Fruit fly (Drosophila melanogaster) whole organism, adult: Measurements from ENCODE around the gene PolA1.
A peak's percentile ranks its signal among the peaks of the same experiment; 100 is the strongest.

ENCODE experiments used
- CG12768 ChIP-seq: fragments of 200-800 bp; sonication (Bioruptor generic); optimal IDR thresholded peaks from 2 replicates; lab custom pipeline; 2017; ENCODE audit warnings: missing biosample characterization, missing genetic modification characterization, mild to moderate bottlenecking, moderate library complexity, missing genetic modification reagents
- CG14711 ChIP-seq: fragments of 200-800 bp; sonication (Bioruptor generic); optimal IDR thresholded peaks from 2 replicates; lab custom pipeline; 2018; ENCODE audit warnings: missing biosample characterization, mild to moderate bottlenecking, missing genetic modification characterization, moderate library complexity
- CG1620 ChIP-seq: fragments of 200-800 bp; sonication (Bioruptor generic); optimal IDR thresholded peaks from 2 replicates; lab custom pipeline; 2016; ENCODE audit warnings: missing biosample characterization, missing genetic modification characterization
- CG33017 ChIP-seq: fragments of 200-800 bp; sonication (Bioruptor generic); optimal IDR thresholded peaks from 2 replicates; lab custom pipeline; 2018; ENCODE audit warnings: missing biosample characterization, mild to moderate bottlenecking, missing genetic modification characterization, moderate library complexity
- CG5204 ChIP-seq: fragments of 200-800 bp; sonication (Bioruptor generic); optimal IDR thresholded peaks from 2 replicates; lab custom pipeline; 2016; ENCODE audit warnings: missing biosample characterization, missing genetic modification characterization
- CG7045 ChIP-seq: fragments of 200-800 bp; sonication (Bioruptor generic); optimal IDR thresholded peaks from 2 replicates; lab custom pipeline; 2017; ENCODE audit warnings: missing biosample characterization, mild to moderate bottlenecking, missing genetic modification characterization
- CG7101 ChIP-seq: fragments of 200-800 bp; sonication (Bioruptor generic); optimal IDR thresholded peaks from 2 replicates; lab custom pipeline; 2018; ENCODE audit warnings: missing biosample characterization, mild to moderate bottlenecking, missing genetic modification characterization, moderate library complexity
- Clk ChIP-seq: fragments of 200-800 bp; sonication (Bioruptor generic); optimal IDR thresholded peaks from 2 replicates; lab custom pipeline; 2017; ENCODE audit warnings: missing biosample characterization, missing genetic modification characterization
- Crg-1 ChIP-seq: fragments of 200-800 bp; sonication (Bioruptor generic); optimal IDR thresholded peaks from 2 replicates; lab custom pipeline; 2016; ENCODE audit warnings: missing biosample characterization, missing genetic modification characterization
- Hr96 ChIP-seq: fragments of 200-800 bp; sonication (Bioruptor generic); optimal IDR thresholded peaks from 2 replicates; lab custom pipeline; 2016; ENCODE audit warnings: missing biosample characterization, missing genetic modification characterization
- Mnt ChIP-seq: fragments of 200-800 bp; sonication (Bioruptor generic); optimal IDR thresholded peaks from 2 replicates; lab custom pipeline; 2016; ENCODE audit warnings: missing biosample characterization, mild to moderate bottlenecking, missing genetic modification characterization
- bab1 ChIP-seq: fragments of 200-800 bp; sonication (Bioruptor generic); optimal IDR thresholded peaks from 3 replicates; lab custom pipeline; 2019; ENCODE audit warnings: missing biosample characterization, mild to moderate bottlenecking, missing genetic modification characterization, moderate library complexity
- cic ChIP-seq: fragments of 200-800 bp; sonication (Bioruptor generic); optimal IDR thresholded peaks from 2 replicates; lab custom pipeline; 2017; ENCODE audit warnings: missing biosample characterization, mild to moderate bottlenecking, missing genetic modification characterization, moderate library complexity
- cnc ChIP-seq, 2 experiments: fragments of >200 bp; optimal IDR thresholded peaks; 2 replicates each; lab custom pipeline; 2017
- kay ChIP-seq: fragments of 200-800 bp; sonication (Bioruptor generic); peaks from one replicate; lab custom pipeline; 2016; ENCODE audit warnings: missing biosample characterization, missing genetic modification characterization, borderline replicate concordance
- ovo ChIP-seq: fragments of 200-800 bp; sonication (Bioruptor generic); optimal IDR thresholded peaks from 2 replicates; lab custom pipeline; 2016; ENCODE audit warnings: missing biosample characterization, missing genetic modification characterization
- pad ChIP-seq: fragments of 200-800 bp; sonication (Bioruptor generic); optimal IDR thresholded peaks from 3 replicates; lab custom pipeline; 2017; ENCODE audit warnings: missing biosample characterization, missing genetic modification characterization, mild to moderate bottlenecking, moderate library complexity, missing genetic modification reagents
- tj ChIP-seq: fragments of 200-800 bp; sonication (Bioruptor generic); optimal IDR thresholded peaks from 3 replicates; lab custom pipeline; 2017; ENCODE audit warnings: missing biosample characterization, mild to moderate bottlenecking, missing genetic modification characterization, moderate library complexity
- toe ChIP-seq: fragments of 200-800 bp; sonication (Bioruptor generic); optimal IDR thresholded peaks from 2 replicates; lab custom pipeline; 2016; ENCODE audit warnings: missing biosample characterization, missing genetic modification characterization

PolA1 gene

DNA sequence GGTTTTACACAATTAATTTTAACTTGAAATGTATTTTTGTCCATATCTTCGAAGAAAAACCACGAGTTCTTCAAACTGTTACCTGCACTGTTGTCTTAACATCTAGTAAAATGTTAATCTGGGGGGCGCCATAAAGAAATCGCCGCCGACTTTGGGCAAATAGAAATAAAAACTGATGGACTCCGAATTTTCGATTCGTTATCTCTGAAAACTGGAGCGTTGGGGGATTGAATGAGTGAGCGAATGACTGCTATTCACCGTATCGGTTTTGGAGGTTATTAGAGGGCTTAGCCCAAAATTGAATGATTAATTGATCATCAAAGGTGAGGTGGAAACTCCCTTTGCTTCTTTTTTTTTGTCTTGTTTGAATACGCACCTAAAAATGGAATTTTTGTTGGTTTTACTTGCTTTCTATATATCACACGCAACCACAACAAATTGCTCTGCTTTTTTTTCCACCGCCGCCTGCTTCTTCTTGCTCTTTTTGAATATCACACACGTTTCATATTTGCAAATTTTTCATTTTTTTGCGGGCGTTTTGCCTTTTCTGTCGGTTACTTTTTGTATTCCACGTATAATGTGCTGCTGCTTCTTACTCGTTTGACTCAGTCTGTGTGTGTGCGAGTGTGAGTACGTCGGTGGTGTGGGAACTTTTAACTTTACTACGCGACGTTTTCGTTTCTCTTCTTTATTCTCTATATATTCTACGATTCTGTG is 39.6 kb downstream of the PolA1 start:
- TF ChIP-seq cic (GFP tag; lab: Kevin White, UChicago) (no peak), CG7101 (no peak), tj (GFP tag; lab: Kevin White, UChicago) (peak; percentile 86)

DNA sequence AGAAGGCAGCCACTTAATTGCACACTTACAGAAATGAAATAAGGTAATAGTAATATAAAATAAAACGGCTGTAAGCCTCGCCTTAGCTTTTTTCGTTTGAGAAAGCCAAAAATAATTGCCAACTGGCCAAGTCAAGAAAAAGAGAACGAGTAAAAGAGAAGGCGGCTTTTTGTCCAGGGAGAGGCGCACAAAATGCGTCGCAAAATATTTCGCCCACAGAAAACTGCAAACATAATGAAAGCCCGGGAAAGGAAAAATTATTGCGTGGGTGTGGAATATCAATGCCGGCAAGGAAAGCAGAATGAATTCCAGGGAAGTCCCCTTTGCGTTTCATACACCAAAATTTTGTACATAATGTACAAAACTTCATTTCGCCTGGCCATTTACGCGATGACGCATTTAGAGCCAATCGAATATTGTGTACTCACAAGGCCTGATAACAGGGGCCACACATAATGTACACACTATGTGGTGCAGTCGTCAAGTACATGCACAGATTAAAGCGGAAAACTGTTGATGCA is 40.5 kb downstream of the PolA1 start:
- TF ChIP-seq kay (GFP tag; lab: Kevin White, UChicago): peak; percentile 69
- TF ChIP-seq cnc (optimal IDR thresholded peaks at IDR 0.05; lab: Kevin White, UChicago): no peak

DNA sequence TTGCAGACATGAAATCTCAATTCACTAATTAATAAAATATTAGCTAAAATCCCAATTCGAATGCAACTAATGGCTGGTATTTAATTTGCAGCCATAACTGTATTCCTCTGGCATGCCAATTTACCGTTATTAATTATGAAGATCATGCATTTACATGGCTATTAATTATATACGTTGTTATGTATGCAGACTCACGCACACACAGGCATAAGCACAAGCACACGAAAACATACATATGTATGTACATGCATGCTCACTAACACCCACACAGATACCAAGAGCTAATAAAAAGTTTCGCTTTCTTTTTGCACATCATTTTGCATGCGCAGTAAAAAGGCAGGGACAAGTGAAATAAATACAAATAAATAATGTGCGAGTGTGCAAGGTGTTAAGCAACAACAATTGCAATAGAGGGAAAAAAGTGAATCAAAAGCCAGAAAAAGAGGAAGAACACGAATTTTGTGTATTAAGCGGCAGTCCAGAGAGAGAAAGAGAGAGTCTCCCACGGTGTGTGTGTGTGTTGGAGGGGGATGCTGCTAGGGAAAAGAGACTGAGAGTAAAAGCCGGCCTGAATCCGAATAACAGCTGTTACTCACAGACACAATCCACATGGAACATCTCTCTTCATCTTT is 41.2 kb downstream of the PolA1 start:
- no peak for TF ChIP-seq CG7045 (GFP tag; lab: Kevin White, UChicago)
- no peak for TF ChIP-seq cnc (optimal IDR thresholded peaks at IDR 0.05; lab: Kevin White, UChicago)
- TF ChIP-seq tj (GFP tag; lab: Kevin White, UChicago): peak; percentile 84
- peak; percentile 22 for TF ChIP-seq bab1
- TF ChIP-seq CG12768: peak; percentile 48
- peak; percentile 46 for TF ChIP-seq Mnt (GFP tag; lab: Kevin White, UChicago)
- no peak for TF ChIP-seq Clk (GFP tag; lab: Kevin White, UChicago)
- TF ChIP-seq CG14711 (tag; lab: Kevin White, UChicago): peak; percentile 10
- no peak for TF ChIP-seq Hr96 (GFP tag; lab: Kevin White, UChicago)
- TF ChIP-seq pad (GFP tag; lab: Kevin White, UChicago): peak; percentile 86
- TF ChIP-seq toe: no peak
- TF ChIP-seq cic (GFP tag; lab: Kevin White, UChicago): peak; percentile 68
- peak; percentile 94 for TF ChIP-seq kay (GFP tag; lab: Kevin White, UChicago)
- TF ChIP-seq CG7101: peak; percentile 19
- peak; percentile 46 for TF ChIP-seq ovo (GFP tag; lab: Kevin White, UChicago)
- no peak for TF ChIP-seq CG5204 (GFP tag; lab: Kevin White, UChicago)
- no peak for TF ChIP-seq Crg-1
- peak; percentile 19 for TF ChIP-seq CG33017 (tag; lab: Kevin White, UChicago)

DNA sequence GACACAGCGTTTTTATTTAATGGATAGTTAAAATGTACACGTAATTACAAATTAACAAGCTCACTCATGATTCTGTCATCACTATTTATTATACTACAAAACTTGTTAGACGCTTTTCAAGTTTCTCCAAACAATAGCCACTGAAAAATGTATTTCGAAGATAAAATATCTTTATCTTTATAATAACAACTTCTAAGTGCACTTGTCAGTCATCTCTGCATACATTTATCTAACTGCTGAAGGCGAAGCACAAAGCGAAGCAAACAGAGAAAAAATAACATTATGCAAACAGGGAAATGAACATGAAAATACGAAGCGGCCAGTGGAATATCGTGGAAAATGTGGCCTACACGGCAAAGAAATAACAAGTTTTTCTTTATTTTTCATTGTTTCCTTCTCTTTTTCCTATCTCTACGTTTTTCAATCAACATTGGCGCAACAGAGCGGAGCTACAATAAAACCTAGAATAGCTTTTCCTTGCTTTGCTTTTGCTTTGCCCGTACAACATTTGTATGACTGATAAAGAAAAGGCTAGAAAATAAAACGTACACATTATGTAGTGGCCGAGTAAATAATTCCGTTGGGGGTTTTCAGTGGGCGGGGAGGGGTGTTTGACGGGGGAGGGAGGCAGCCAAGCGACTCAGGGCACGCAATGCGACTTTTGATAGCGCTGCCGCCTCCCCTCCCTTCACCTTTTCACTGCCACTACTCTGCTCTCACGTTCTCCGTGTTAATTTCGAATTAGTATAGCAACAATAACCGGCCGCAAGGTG is 42.0 kb downstream of the PolA1 start:
- peak; percentile 88 for TF ChIP-seq kay (GFP tag; lab: Kevin White, UChicago)
- peak; percentile 29 for TF ChIP-seq CG12768
- TF ChIP-seq cic (GFP tag; lab: Kevin White, UChicago): peak; percentile 63
- TF ChIP-seq pad (GFP tag; lab: Kevin White, UChicago): no peak
- no peak for TF ChIP-seq toe
- TF ChIP-seq tj (GFP tag; lab: Kevin White, UChicago): no peak
- TF ChIP-seq CG1620 (GFP tag; lab: Kevin White, UChicago): no peak
- peak; percentile 8 for TF ChIP-seq CG14711 (tag; lab: Kevin White, UChicago)
- TF ChIP-seq Hr96 (GFP tag; lab: Kevin White, UChicago): no peak
- TF ChIP-seq CG7045 (GFP tag; lab: Kevin White, UChicago): peak; percentile 16

DNA sequence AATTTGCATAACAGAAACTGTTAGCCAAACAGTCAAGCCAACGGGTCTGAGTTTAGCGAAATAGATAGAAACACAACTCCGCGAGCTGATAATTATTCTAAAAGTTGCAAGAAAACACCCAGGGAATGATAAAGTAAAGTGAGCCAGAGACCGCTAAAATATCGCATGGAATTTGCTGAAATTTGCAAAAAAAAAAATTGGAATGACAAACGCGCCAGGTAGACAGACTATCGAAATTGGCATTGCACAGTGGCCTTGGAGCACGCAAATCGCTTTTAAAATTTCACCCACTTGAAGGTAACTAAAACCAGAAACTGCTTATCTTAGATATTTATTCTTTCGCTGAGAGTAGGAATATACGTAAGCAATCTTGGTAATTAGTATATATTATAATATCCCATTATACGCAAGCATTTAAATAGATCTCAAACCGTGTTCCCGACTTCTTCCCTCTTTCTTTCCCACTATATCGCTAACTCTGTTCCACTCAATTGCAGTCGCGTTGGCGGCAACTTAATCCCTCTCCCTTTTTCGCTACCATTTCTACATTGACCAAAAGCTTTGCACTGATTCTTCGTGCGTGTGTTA is 43.2 kb downstream of the PolA1 start:
- no peak for TF ChIP-seq CG5204 (GFP tag; lab: Kevin White, UChicago)
- TF ChIP-seq tj (GFP tag; lab: Kevin White, UChicago): peak; percentile 92
- no peak for TF ChIP-seq ovo (GFP tag; lab: Kevin White, UChicago)

DNA sequence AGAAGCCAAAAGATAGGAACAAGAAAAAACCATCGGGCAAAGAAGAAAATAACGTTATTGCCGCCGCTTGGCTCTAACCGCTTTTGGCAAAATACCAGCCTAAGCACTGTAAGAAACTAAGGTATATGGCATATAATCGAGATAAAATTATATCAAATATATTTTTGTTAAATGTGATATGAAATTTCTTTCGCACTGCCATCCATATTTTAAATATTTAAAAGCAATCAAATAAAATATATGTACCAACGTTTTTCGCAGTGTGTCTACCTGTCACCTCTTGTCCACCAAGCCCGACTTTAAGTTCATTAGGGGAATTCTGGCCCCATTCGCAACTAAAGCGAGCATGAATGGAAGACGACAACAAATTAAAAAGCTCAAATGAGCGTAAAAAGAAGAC is 43.8 kb downstream of the PolA1 start:
- no peak for TF ChIP-seq ovo (GFP tag; lab: Kevin White, UChicago)
- TF ChIP-seq CG14711 (tag; lab: Kevin White, UChicago): peak; percentile 60
- peak; percentile 9 for TF ChIP-seq CG12768
- peak; percentile 47 for TF ChIP-seq CG7101
- peak; percentile 87 for TF ChIP-seq bab1
- TF ChIP-seq CG7045 (GFP tag; lab: Kevin White, UChicago): peak; percentile 24
- no peak for TF ChIP-seq pad (GFP tag; lab: Kevin White, UChicago)
- no peak for TF ChIP-seq CG5204 (GFP tag; lab: Kevin White, UChicago)
- TF ChIP-seq CG33017 (tag; lab: Kevin White, UChicago): no peak
